Worm (Caenorhabditis elegans): ENCODE data around the gene F47E1.2.

Gene F47E1.2

ce11 chrX:9091380-9091779 lies 33.9 kb downstream of the F47E1.2 start (continued):
- TF ChIP-seq ztf-16 (tag; optimal IDR thresholded peaks at IDR 0.05) (peak; percentile 4), ceh-2 (tag; optimal IDR thresholded peaks at IDR 0.05) (no peak), unc-86 (tag; optimal IDR thresholded peaks at IDR 0.05) (peak; percentile 8), ceh-45 (GFP tag; IDR thresholded peaks at IDR 0.05) (peak; percentile 65; the same call in 1 of the 2 replicates), elt-4 (tag; optimal IDR thresholded peaks at IDR 0.05) (no peak), eyg-1 (tag; optimal IDR thresholded peaks at IDR 0.05) (no peak), ceh-6 (GFP tag; optimal IDR thresholded peaks at IDR 0.05) (peak; percentile 34), pha-2 (tag; optimal IDR thresholded peaks at IDR 0.05) (peak; percentile 9), C08G9.2 (tag; optimal IDR thresholded peaks at IDR 0.05) (peak; percentile 44)

ce11 chrX:9091873-9092272 lies 34.4 kb downstream of the F47E1.2 start:
- no peak for TF ChIP-seq K09A11.1 (tag; optimal IDR thresholded peaks at IDR 0.05; ENCODE audit: insufficient read depth)
- TF ChIP-seq ama-1 (optimal IDR thresholded peaks at IDR 0.05): no peak
- TF ChIP-seq ceh-48 (tag; optimal IDR thresholded peaks at IDR 0.05): no peak
- no peak for TF ChIP-seq unc-55 (GFP tag; optimal IDR thresholded peaks at IDR 0.05)
- no peak for TF ChIP-seq tbx-2 (tag; optimal IDR thresholded peaks at IDR 0.05)
- no peak for TF ChIP-seq hlh-15 (tag; optimal IDR thresholded peaks at IDR 0.05)
- TF ChIP-seq ceh-6 (GFP tag; optimal IDR thresholded peaks at IDR 0.05): no peak
- TF ChIP-seq F13H6.1 (tag; optimal IDR thresholded peaks at IDR 0.05): no peak
- no peak for TF ChIP-seq ceh-19 (GFP tag; optimal IDR thresholded peaks at IDR 0.05)
- no peak for TF ChIP-seq ceh-24 (tag; optimal IDR thresholded peaks at IDR 0.05)
- no peak for TF ChIP-seq syd-9 (tag; optimal IDR thresholded peaks at IDR 0.05)
- TF ChIP-seq dmd-4 (tag; optimal IDR thresholded peaks at IDR 0.05; ENCODE audit: borderline replicate concordance): no peak
- TF ChIP-seq hlh-6 (tag; optimal IDR thresholded peaks at IDR 0.05): no peak
- no peak for TF ChIP-seq fax-1 (tag; optimal IDR thresholded peaks at IDR 0.05)
- TF ChIP-seq sdc-2 (tag; optimal IDR thresholded peaks at IDR 0.05): no peak
- TF ChIP-seq pqm-1 (tag; optimal IDR thresholded peaks at IDR 0.05): no peak
- no peak for TF ChIP-seq fkh-6 (tag; optimal IDR thresholded peaks at IDR 0.05)
- no peak for TF ChIP-seq nfya-1 (tag; optimal IDR thresholded peaks at IDR 0.05)

ce11 chrX:9096861-9097260 lies 39.4 kb downstream of the F47E1.2 start:
- TF ChIP-seq rnt-1 (tag; optimal IDR thresholded peaks at IDR 0.05) (no peak), F13H6.1 (tag; optimal IDR thresholded peaks at IDR 0.05) (no peak), ahr-1 (tag; optimal IDR thresholded peaks at IDR 0.05) (no peak), nhr-232 (tag; optimal IDR thresholded peaks at IDR 0.05) (no peak), lim-6 (tag; optimal IDR thresholded peaks at IDR 0.05) (no peak), nfya-1 (tag; optimal IDR thresholded peaks at IDR 0.05) (no peak), elt-2 (tag; optimal IDR thresholded peaks at IDR 0.05) (peak; percentile 70), mec-3 (tag; optimal IDR thresholded peaks at IDR 0.05; ENCODE audit: borderline replicate concordance) (no peak)

ce11 chrX:9102150-9102549 lies 44.7 kb downstream of the F47E1.2 start:
- TF ChIP-seq ceh-34 (tag; optimal IDR thresholded peaks at IDR 0.05) (peak; percentile 45), dmd-4 (tag; optimal IDR thresholded peaks at IDR 0.05; ENCODE audit: borderline replicate concordance) (peak; percentile 53), ref-2 (tag; optimal IDR thresholded peaks at IDR 0.05) (peak; percentile 54), hlh-30 (tag; optimal IDR thresholded peaks at IDR 0.05; ENCODE audit: insufficient read depth) (no peak), gmeb-2 (tag; optimal IDR thresholded peaks at IDR 0.05) (no peak), T23F11.4 (GFP tag; optimal IDR thresholded peaks at IDR 0.05) (peak; percentile 1), ceh-31 (tag; optimal IDR thresholded peaks at IDR 0.05) (peak; percentile 55), ceh-45 (GFP tag; IDR thresholded peaks at IDR 0.05) (0 out of 2 replicates have a peak, but pooled peaks have one; percentile 30), tbx-7 (tag; optimal IDR thresholded peaks at IDR 0.05) (no peak), ets-4 (tag; optimal IDR thresholded peaks at IDR 0.05) (peak; percentile 5), rnt-1 (tag; optimal IDR thresholded peaks at IDR 0.05) (no peak), ceh-6 (GFP tag; optimal IDR thresholded peaks at IDR 0.05) (peak; percentile 43), tbx-2 (tag; optimal IDR thresholded peaks at IDR 0.05) (peak; percentile 59), pros-1 (tag; optimal IDR thresholded peaks at IDR 0.05) (peak; percentile 74), Y22D7AL.16 (tag; optimal IDR thresholded peaks at IDR 0.05) (no peak), fkh-6 (tag; optimal IDR thresholded peaks at IDR 0.05) (no peak), ceh-22 (tag; optimal IDR thresholded peaks at IDR 0.05) (peak; percentile 34), pha-2 (tag; optimal IDR thresholded peaks at IDR 0.05) (peak; percentile 7), nfya-1 (tag; optimal IDR thresholded peaks at IDR 0.05) (peak; percentile 3), hlh-8 (tag; optimal IDR thresholded peaks at IDR 0.05) (no peak), ceh-2 (tag; optimal IDR thresholded peaks at IDR 0.05) (peak; percentile 74), fkh-10 (GFP tag; optimal IDR thresholded peaks at IDR 0.05) (no peak), K02D7.2 (tag; optimal IDR thresholded peaks at IDR 0.05) (no peak), pax-1 (tag; optimal IDR thresholded peaks at IDR 0.05) (peak; percentile 66), sdc-2 (tag; optimal IDR thresholded peaks at IDR 0.05) (no peak)

Measured in whole organism, late embryonic.